Worm (Caenorhabditis elegans) whole organism, L1 larva: Measurements from ENCODE around the gene oac-42.

Experiments used
- dpl-1 ChIP-seq, 3 experiments: fragments of 150-350 bp in 2 of 3; sonication (generic microtip) in 1 of 3; optimal IDR thresholded peaks; 2 replicates each; lab custom pipeline; 2014 to 2017; ENCODE audit warnings: missing biosample characterization in 3 of 3, missing genetic modification characterization in 3 of 3, missing genetic modification reagents in 3 of 3
- jun-1 ChIP-seq: fragments of 150-350 bp; optimal IDR thresholded peaks from 2 replicates; lab custom pipeline; 2014; ENCODE audit warnings: missing biosample characterization, missing genetic modification reagents, missing genetic modification characterization

DNA sequence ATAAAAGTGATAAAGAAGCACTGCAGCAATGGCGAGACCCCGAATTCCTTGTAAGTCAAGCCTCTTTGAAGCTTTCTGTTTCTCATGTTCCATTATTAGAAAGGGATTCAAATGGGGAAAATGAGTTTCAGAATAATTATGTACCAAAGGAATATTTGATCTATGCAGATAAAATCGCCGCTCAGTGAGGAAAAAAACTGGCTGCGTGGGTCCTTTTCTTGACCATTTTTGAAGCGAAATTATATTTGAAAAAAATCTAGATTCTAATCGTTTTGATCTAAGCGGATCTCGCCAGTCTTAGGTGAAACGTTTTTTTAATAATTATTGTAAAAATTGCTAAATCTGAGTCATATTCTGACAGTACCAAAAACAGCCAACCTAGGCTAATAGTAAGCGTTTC, at the start of gene oac-42:
- TF ChIP-seq dpl-1 (GFP tag; optimal IDR thresholded peaks at IDR 0.05; lab: Kevin White, UChicago) (no peak), jun-1 (tag; lab: Kevin White, UChicago) (no peak)
